Worm (Caenorhabditis elegans): ENCODE results near the gene F14F9.4.

Gene F14F9.4

ce11 chrV:5119679-5120078, 12.9 kb upstream of the F14F9.4 start, which contains the start of gene sid-1:
Gene sid-1, plus strand, starts transcription at chrV:5119970.
- TF ChIP-seq W03F9.2 (tag; optimal IDR thresholded peaks at IDR 0.05), result no peak
- TF ChIP-seq him-1 (tag; optimal IDR thresholded peaks at IDR 0.05), result no peak
- no peak for TF ChIP-seq dao-5 (tag; optimal IDR thresholded peaks at IDR 0.05)

ce11 chrV:5126793-5127192, 5.7 kb upstream of the F14F9.4 start, which contains the start of gene F14F9.5:
Gene F14F9.5, plus strand, starts transcription at chrV:5127093.
- TF ChIP-seq W03F9.2 (tag; optimal IDR thresholded peaks at IDR 0.05), result no peak
- TF ChIP-seq him-1 (tag; optimal IDR thresholded peaks at IDR 0.05), result no peak
- no peak for TF ChIP-seq dao-5 (tag; optimal IDR thresholded peaks at IDR 0.05)

- no peak for TF ChIP-seq dao-5 (tag; optimal IDR thresholded peaks at IDR 0.05)
- TF ChIP-seq him-1 (tag; optimal IDR thresholded peaks at IDR 0.05), result no peak
- TF ChIP-seq W03F9.2 (tag; optimal IDR thresholded peaks at IDR 0.05), result no peak
Observed at ce11 chrV:5130018-5130417, 2.5 kb upstream of the F14F9.4 start, which contains the start of gene F14F9.8. Gene F14F9.8, plus strand, starts transcription at chrV:5130318.

- TF ChIP-seq W03F9.2 (tag; optimal IDR thresholded peaks at IDR 0.05), result peak; percentile 29
- no peak for TF ChIP-seq dao-5 (tag; optimal IDR thresholded peaks at IDR 0.05)
Observed at ce11 chrV:5131380-5131779, 1.2 kb upstream of the F14F9.4 start.

- no peak for TF ChIP-seq him-1 (tag; optimal IDR thresholded peaks at IDR 0.05)
- no peak for TF ChIP-seq W03F9.2 (tag; optimal IDR thresholded peaks at IDR 0.05)
- no peak for TF ChIP-seq dao-5 (tag; optimal IDR thresholded peaks at IDR 0.05)
Observed at ce11 chrV:5137919-5138318, 5.4 kb downstream of the F14F9.4 start, which contains the start of gene F14F9.3. Gene F14F9.3, plus strand, starts transcription at chrV:5138219.

- no peak for TF ChIP-seq W03F9.2 (tag; optimal IDR thresholded peaks at IDR 0.05)
- TF ChIP-seq him-1 (tag; optimal IDR thresholded peaks at IDR 0.05), result no peak
- no peak for TF ChIP-seq dao-5 (tag; optimal IDR thresholded peaks at IDR 0.05)
Observed at ce11 chrV:5143785-5144184, 11.2 kb downstream of the F14F9.4 start, which contains the start of gene srh-129. Gene srh-129, minus strand, starts transcription at chrV:5143885.

- TF ChIP-seq him-1 (tag; optimal IDR thresholded peaks at IDR 0.05), result no peak
- TF ChIP-seq dao-5 (tag; optimal IDR thresholded peaks at IDR 0.05), result no peak
- TF ChIP-seq W03F9.2 (tag; optimal IDR thresholded peaks at IDR 0.05), result no peak
Observed at ce11 chrV:5144541-5144940, 12.0 kb downstream of the F14F9.4 start, which contains the start of gene F14F9.2. Gene F14F9.2, plus strand, starts transcription at chrV:5144841.

ce11 chrV:5146394-5146793, 13.9 kb downstream of the F14F9.4 start, which contains the start of gene F14F9.6:
Gene F14F9.6, minus strand, starts transcription at chrV:5146494.
- TF ChIP-seq him-1 (tag; optimal IDR thresholded peaks at IDR 0.05) (no peak), dao-5 (tag; optimal IDR thresholded peaks at IDR 0.05) (no peak), W03F9.2 (tag; optimal IDR thresholded peaks at IDR 0.05) (no peak)

ce11 chrV:5150880-5151279, 18.3 kb downstream of the F14F9.4 start, which contains the start of gene srh-130:
Gene srh-130, plus strand, starts transcription at chrV:5151180.
- TF ChIP-seq dao-5 (tag; optimal IDR thresholded peaks at IDR 0.05) (no peak), W03F9.2 (tag; optimal IDR thresholded peaks at IDR 0.05) (no peak), him-1 (tag; optimal IDR thresholded peaks at IDR 0.05) (no peak)

ce11 chrV:5155516-5155915, 23.0 kb downstream of the F14F9.4 start, which contains the start of gene srx-38:
Gene srx-38, minus strand, starts transcription at chrV:5155616.
- no peak for TF ChIP-seq him-1 (tag; optimal IDR thresholded peaks at IDR 0.05)
- TF ChIP-seq dao-5 (tag; optimal IDR thresholded peaks at IDR 0.05), result no peak
- no peak for TF ChIP-seq W03F9.2 (tag; optimal IDR thresholded peaks at IDR 0.05)

ce11 chrV:5157660-5158059, 25.1 kb downstream of the F14F9.4 start, which contains the start of gene srx-39:
Gene srx-39, minus strand, starts transcription at chrV:5157760.
- TF ChIP-seq dao-5 (tag; optimal IDR thresholded peaks at IDR 0.05), result no peak
- TF ChIP-seq him-1 (tag; optimal IDR thresholded peaks at IDR 0.05), result no peak
- no peak for TF ChIP-seq W03F9.2 (tag; optimal IDR thresholded peaks at IDR 0.05)

- TF ChIP-seq him-1 (tag; optimal IDR thresholded peaks at IDR 0.05) (no peak), W03F9.2 (tag; optimal IDR thresholded peaks at IDR 0.05) (no peak)
Observed at ce11 chrV:5158302-5158701, 25.8 kb downstream of the F14F9.4 start, which contains the start of gene abu-15. Gene abu-15, plus strand, starts transcription at chrV:5158602.

ce11 chrV:5161792-5162191, 29.3 kb downstream of the F14F9.4 start, which contains the start of gene abu-6:
Gene abu-6, minus strand, starts transcription at chrV:5161892.
- TF ChIP-seq W03F9.2 (tag; optimal IDR thresholded peaks at IDR 0.05) (no peak), him-1 (tag; optimal IDR thresholded peaks at IDR 0.05) (no peak), dao-5 (tag; optimal IDR thresholded peaks at IDR 0.05) (no peak)

- TF ChIP-seq dao-5 (tag; optimal IDR thresholded peaks at IDR 0.05), result no peak
- no peak for TF ChIP-seq him-1 (tag; optimal IDR thresholded peaks at IDR 0.05)
- TF ChIP-seq W03F9.2 (tag; optimal IDR thresholded peaks at IDR 0.05), result no peak
Observed at ce11 chrV:5164682-5165081, 32.1 kb downstream of the F14F9.4 start, which contains the start of gene abu-7. Gene abu-7, minus strand, starts transcription at chrV:5164782.

- no peak for TF ChIP-seq W03F9.2 (tag; optimal IDR thresholded peaks at IDR 0.05)
- TF ChIP-seq dao-5 (tag; optimal IDR thresholded peaks at IDR 0.05), result no peak
- TF ChIP-seq him-1 (tag; optimal IDR thresholded peaks at IDR 0.05), result no peak
Observed at ce11 chrV:5165426-5165825, 32.9 kb downstream of the F14F9.4 start, which contains the start of gene srw-140. Gene srw-140, plus strand, starts transcription at chrV:5165726.

All from whole organism, L4/young adult.